Worm (Caenorhabditis elegans) whole organism, L3 larva: Measurements from ENCODE around the gene pqn-8.

ENCODE experiments used
- eor-1 ChIP-seq, 2 experiments: fragments of 150-350 bp; optimal IDR thresholded peaks; 2 replicates each; lab custom pipeline; 2014 to 2018; ENCODE audit warnings: missing biosample characterization in 2 of 2, missing genetic modification characterization in 2 of 2
- lin-39 ChIP-seq: fragments of 150-350 bp; optimal IDR thresholded peaks from 2 replicates; lab custom pipeline; 2018; ENCODE audit warnings: missing biosample characterization, missing genetic modification reagents, missing genetic modification characterization
- nhr-76 ChIP-seq: fragments of 150-350 bp; sonication (generic microtip); optimal IDR thresholded peaks from 5 replicates; lab custom pipeline; 2014; ENCODE audit warnings: missing biosample characterization, missing genetic modification characterization

DNA sequence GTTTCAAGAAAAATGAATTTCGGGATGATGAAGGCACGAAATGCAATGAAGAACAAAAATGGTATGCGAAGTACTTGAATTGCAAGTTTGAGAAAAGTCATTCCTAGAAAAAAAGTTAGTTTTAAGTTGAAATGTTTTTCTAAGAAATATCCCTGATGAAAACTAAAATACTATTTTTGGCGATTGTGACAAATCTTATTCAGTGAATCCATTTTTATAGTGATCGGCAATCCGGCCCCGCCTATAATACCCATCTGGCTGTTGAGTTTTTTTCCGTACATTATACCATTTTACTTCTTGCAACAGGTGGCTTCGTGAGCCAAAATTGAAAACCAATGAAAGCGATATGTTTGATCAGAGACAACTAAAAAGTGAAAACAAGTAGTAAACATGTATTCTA lies 1.4 kb upstream of the pqn-8 start, which contains the start of gene C05B5.17:
- TF ChIP-seq nhr-76 (tag; lab: Kevin White, UChicago) (no peak), lin-39 (tag; lab: Kevin White, UChicago) (no peak), eor-1 (tag; optimal IDR thresholded peaks at IDR 0.05; lab: Kevin White, UChicago) (no peak)
